Worm (Caenorhabditis elegans): ENCODE data around the gene srh-130.

The srh-130 gene

ce11 chrV:5110684-5111083 is 40.3 kb upstream of the srh-130 start, which contains the start of gene ugt-63:
TSS of gene ugt-63 (minus strand) at chrV:5110772.
- TF ChIP-seq ahr-1 (tag; optimal IDR thresholded peaks at IDR 0.05) (no peak), madf-2 (tag; optimal IDR thresholded peaks at IDR 0.05) (no peak), F13H6.1 (tag; optimal IDR thresholded peaks at IDR 0.05) (no peak), unc-55 (GFP tag; optimal IDR thresholded peaks at IDR 0.05) (no peak), ama-1 (optimal IDR thresholded peaks at IDR 0.05) (no peak), ceh-22 (tag; optimal IDR thresholded peaks at IDR 0.05) (no peak)

- no peak for TF ChIP-seq ceh-31 (tag; optimal IDR thresholded peaks at IDR 0.05)
- no peak for TF ChIP-seq npax-4 (tag; optimal IDR thresholded peaks at IDR 0.05)
Observed at ce11 chrV:5113654-5114053, 37.3 kb upstream of the srh-130 start, which contains the start of gene C04F5.8. TSS of gene C04F5.8 (minus strand) at chrV:5113754.

- TF ChIP-seq ceh-30 (tag; optimal IDR thresholded peaks at IDR 0.05) (no peak), ahr-1 (tag; optimal IDR thresholded peaks at IDR 0.05) (no peak), pros-1 (tag; optimal IDR thresholded peaks at IDR 0.05) (no peak), mec-3 (tag; optimal IDR thresholded peaks at IDR 0.05; ENCODE audit: borderline replicate concordance) (no peak), ceh-34 (tag; optimal IDR thresholded peaks at IDR 0.05) (no peak), ceh-31 (tag; optimal IDR thresholded peaks at IDR 0.05) (no peak), C08G9.2 (tag; optimal IDR thresholded peaks at IDR 0.05) (no peak), nfya-1 (tag; optimal IDR thresholded peaks at IDR 0.05) (no peak), fkh-10 (GFP tag; optimal IDR thresholded peaks at IDR 0.05) (no peak), ceh-48 (tag; optimal IDR thresholded peaks at IDR 0.05) (no peak)
Observed at ce11 chrV:5119109-5119508, 31.9 kb upstream of the srh-130 start, which contains the start of gene C04F5.9. TSS of gene C04F5.9 (minus strand) at chrV:5119209.

ce11 chrV:5119679-5120078 is 31.3 kb upstream of the srh-130 start, which contains the start of gene sid-1:
TSS of gene sid-1 (plus strand) at chrV:5119970.
- TF ChIP-seq unc-3 (GFP tag; conservative IDR thresholded peaks at IDR 0.05) (no peak), unc-3 (tag; optimal IDR thresholded peaks at IDR 0.05) (no peak), ceh-14 (tag; optimal IDR thresholded peaks at IDR 0.05) (no peak), ref-2 (tag; optimal IDR thresholded peaks at IDR 0.05) (no peak)

- no peak for TF ChIP-seq elt-4 (tag; optimal IDR thresholded peaks at IDR 0.05)
- TF ChIP-seq fkh-10 (GFP tag; optimal IDR thresholded peaks at IDR 0.05), result no peak
- TF ChIP-seq ttx-3 (tag; optimal IDR thresholded peaks at IDR 0.05), result no peak
- TF ChIP-seq dve-1 (tag; optimal IDR thresholded peaks at IDR 0.05), result no peak
- TF ChIP-seq C08G9.2 (tag; optimal IDR thresholded peaks at IDR 0.05), result no peak
- no peak for TF ChIP-seq hlh-15 (tag; optimal IDR thresholded peaks at IDR 0.05)
- TF ChIP-seq pax-1 (tag; optimal IDR thresholded peaks at IDR 0.05), result no peak
- TF ChIP-seq ceh-30 (tag; optimal IDR thresholded peaks at IDR 0.05), result no peak
- no peak for TF ChIP-seq ets-4 (tag; optimal IDR thresholded peaks at IDR 0.05)
- no peak for TF ChIP-seq madf-2 (tag; optimal IDR thresholded peaks at IDR 0.05)
- no peak for TF ChIP-seq fkh-6 (tag; optimal IDR thresholded peaks at IDR 0.05)
Observed at ce11 chrV:5126793-5127192, 24.2 kb upstream of the srh-130 start, which contains the start of gene F14F9.5. TSS of gene F14F9.5 (plus strand) at chrV:5127093.

- TF ChIP-seq pha-4 (tag; optimal IDR thresholded peaks at IDR 0.05) (no peak), ceh-30 (tag; optimal IDR thresholded peaks at IDR 0.05) (no peak), dve-1 (tag; optimal IDR thresholded peaks at IDR 0.05) (no peak), nhr-11 (tag; optimal IDR thresholded peaks at IDR 0.05) (no peak), ttx-3 (tag; optimal IDR thresholded peaks at IDR 0.05) (no peak), sox-2 (GFP tag; IDR thresholded peaks at IDR 0.05) (no peak), pat-9 (tag; optimal IDR thresholded peaks at IDR 0.05) (no peak), hlh-6 (tag; optimal IDR thresholded peaks at IDR 0.05) (no peak), che-1 (tag; optimal IDR thresholded peaks at IDR 0.05) (no peak), pha-2 (tag; optimal IDR thresholded peaks at IDR 0.05) (no peak), ceh-2 (tag; optimal IDR thresholded peaks at IDR 0.05) (no peak), fkh-10 (GFP tag; optimal IDR thresholded peaks at IDR 0.05) (no peak), gmeb-2 (tag; optimal IDR thresholded peaks at IDR 0.05) (no peak), rnt-1 (tag; optimal IDR thresholded peaks at IDR 0.05) (no peak), Y22D7AL.16 (tag; optimal IDR thresholded peaks at IDR 0.05) (no peak), lim-6 (tag; optimal IDR thresholded peaks at IDR 0.05) (no peak), eyg-1 (tag; optimal IDR thresholded peaks at IDR 0.05) (no peak), elt-4 (tag; optimal IDR thresholded peaks at IDR 0.05) (no peak), npax-4 (tag; optimal IDR thresholded peaks at IDR 0.05) (no peak), hlh-8 (tag; optimal IDR thresholded peaks at IDR 0.05) (no peak)
Observed at ce11 chrV:5130018-5130417, 21.0 kb upstream of the srh-130 start, which contains the start of gene F14F9.8. TSS of gene F14F9.8 (plus strand) at chrV:5130318.

Data from whole organism, late embryonic.